Worm (Caenorhabditis elegans) whole organism, L4/young adult: Measurements from ENCODE around the gene nhr-218.

Experiments used
- W03F9.2 ChIP-seq: fragments of 150-350 bp; optimal IDR thresholded peaks from 2 replicates; lab custom pipeline; 2014; ENCODE audit warnings: missing biosample characterization, missing genetic modification characterization
- dao-5 ChIP-seq: sonication (generic microtip); optimal IDR thresholded peaks from 2 replicates; lab custom pipeline; 2016; ENCODE audit warnings: missing genotype, missing genetic modification characterization, moderate library complexity, missing compliant biosample characterization
- him-1 ChIP-seq: sonication (generic microtip); optimal IDR thresholded peaks from 2 replicates; lab custom pipeline; 2016; ENCODE audit warnings: missing genotype, missing genetic modification reagents, missing genetic modification characterization, missing compliant biosample characterization

- TF ChIP-seq W03F9.2 (tag; lab: Kevin White, UChicago) (no peak), dao-5 (tag; lab: Kevin White, UChicago) (no peak), him-1 (tag; lab: Kevin White, UChicago) (no peak)
Measured at ce11 chrV:16213323-16213722, 44.9 kb upstream of the nhr-218 start.
